In the genomic region with DNA sequence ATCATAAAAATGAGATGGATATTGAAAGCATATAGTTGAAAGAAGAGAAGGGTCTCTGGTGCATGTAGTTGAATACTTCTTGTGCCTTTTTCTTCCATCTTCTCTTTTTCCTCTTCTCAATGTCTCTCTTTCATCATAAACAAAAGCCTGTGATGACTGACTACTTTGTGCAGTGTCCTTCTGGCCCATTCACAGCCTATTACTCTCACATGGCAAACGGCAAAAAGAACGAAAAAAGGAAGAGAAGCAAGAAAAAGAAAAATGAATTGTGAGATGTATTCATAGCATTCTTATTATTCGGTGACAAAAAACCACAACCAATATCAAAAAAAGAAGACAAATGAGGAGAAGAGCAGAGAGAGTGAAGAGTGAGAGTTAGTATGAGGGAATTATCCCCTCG, we compare ENCODE assay signal across 4 worm cellular contexts.
TF ChIP-seq lines count a peak whose summit lies in the region.

No protein-coding gene starts in this region.

TF ChIP-seq in whole organism, L1 larva, 84 proteins besides CTCF, POLR2A, EP300 and RAD21:
- peak; percentile 36 for TF ChIP-seq fkh-8 (tag; optimal IDR thresholded peaks at IDR 0.05; lab: Kevin White, UChicago)
- TF ChIP-seq C04F5.9 (tag; optimal IDR thresholded peaks at IDR 0.05; lab: Kevin White, UChicago): no peak
- no peak for TF ChIP-seq ceh-8 (GFP tag; optimal IDR thresholded peaks at IDR 0.05; lab: Kevin White, UChicago)
- TF ChIP-seq dsc-1 (tag; optimal IDR thresholded peaks at IDR 0.05; lab: Kevin White, UChicago): peak; percentile 49
- TF ChIP-seq nhr-19 (GFP tag; conservative IDR thresholded peaks at IDR 0.05; lab: Robert Waterston, UW): no peak
- peak in 1 of 2 experiments; percentile 14 for TF ChIP-seq lsy-2 (tag; optimal IDR thresholded peaks at IDR 0.05; lab: Kevin White, UChicago)
- TF ChIP-seq dpl-1 (GFP tag; optimal IDR thresholded peaks at IDR 0.05; lab: Kevin White, UChicago): peak in 1 of 3 experiments; percentile 18
- no peak for TF ChIP-seq ama-1 (optimal IDR thresholded peaks at IDR 0.05; lab: Kevin White, UChicago)
- peak; percentile 57 for TF ChIP-seq lin-14 (GFP tag; optimal IDR thresholded peaks at IDR 0.05; lab: Kevin White, UChicago)

TF ChIP-seq in whole organism, L2 larva, 48 proteins besides CTCF, POLR2A, EP300 and RAD21:
- TF ChIP-seq fos-1 (tag; optimal IDR thresholded peaks at IDR 0.05; lab: Kevin White, UChicago): no peak
- TF ChIP-seq dmd-4 (tag; optimal IDR thresholded peaks at IDR 0.05; lab: Kevin White, UChicago): no peak
- no peak for TF ChIP-seq unc-55 (GFP tag; optimal IDR thresholded peaks at IDR 0.05; lab: Kevin White, UChicago)
- TF ChIP-seq crh-2 (tag; optimal IDR thresholded peaks at IDR 0.05; lab: Kevin White, UChicago): peak; percentile 7
- TF ChIP-seq nhr-129 (tag; optimal IDR thresholded peaks at IDR 0.05; lab: Kevin White, UChicago): no peak
- TF ChIP-seq elt-3 (tag; optimal IDR thresholded peaks at IDR 0.05; lab: Kevin White, UChicago): no peak
- TF ChIP-seq mbf-1 (tag; optimal IDR thresholded peaks at IDR 0.05; lab: Kevin White, UChicago): no peak
- TF ChIP-seq unc-62 (GFP tag; optimal IDR thresholded peaks at IDR 0.05; lab: Kevin White, UChicago): no peak
- TF ChIP-seq zag-1 (tag; optimal IDR thresholded peaks at IDR 0.05; lab: Kevin White, UChicago): peak; percentile 51
- no peak for TF ChIP-seq nhr-6 (tag; optimal IDR thresholded peaks at IDR 0.05; lab: Kevin White, UChicago)
- TF ChIP-seq lsy-2 (tag; optimal IDR thresholded peaks at IDR 0.05; lab: Kevin White, UChicago): peak in 1 of 2 experiments; percentile 17
- no peak for TF ChIP-seq elt-1 (tag; optimal IDR thresholded peaks at IDR 0.05; lab: Kevin White, UChicago)
- no peak for TF ChIP-seq ZK546.5 (tag; optimal IDR thresholded peaks at IDR 0.05; lab: Kevin White, UChicago)
TF ChIP-seq in whole organism, L2 larva: peak in this region for 3.

TF ChIP-seq in whole organism, L3 larva, 47 proteins besides CTCF, POLR2A, EP300 and RAD21:
- TF ChIP-seq ceh-82 (tag; optimal IDR thresholded peaks at IDR 0.05; lab: Kevin White, UChicago) (no peak), nfya-1 (tag; optimal IDR thresholded peaks at IDR 0.05; lab: Kevin White, UChicago; ENCODE audit: insufficient read depth) (peak; percentile 3), elt-3 (tag; optimal IDR thresholded peaks at IDR 0.05; lab: Kevin White, UChicago) (no peak), zag-1 (tag; optimal IDR thresholded peaks at IDR 0.05; lab: Kevin White, UChicago) (no peak), mml-1 (tag; optimal IDR thresholded peaks at IDR 0.05; lab: Kevin White, UChicago) (no peak), mdl-1 (tag; optimal IDR thresholded peaks at IDR 0.05; lab: Kevin White, UChicago) (no peak)

TF ChIP-seq in whole organism, L4 larva, 104 proteins besides CTCF, POLR2A, EP300 and RAD21:
- TF ChIP-seq hlh-30 (tag; optimal IDR thresholded peaks at IDR 0.05; lab: Kevin White, UChicago; ENCODE audit: insufficient read depth): peak; percentile 6
- no peak for TF ChIP-seq ZK546.5 (tag; optimal IDR thresholded peaks at IDR 0.05; lab: Kevin White, UChicago)
- 0 out of 2 replicates have a peak, but pooled peaks have one; percentile 8 for TF ChIP-seq hmg-1.1 (GFP tag; IDR thresholded peaks at IDR 0.05; lab: Robert Waterston, UW)
- TF ChIP-seq unc-62 (GFP tag; optimal IDR thresholded peaks at IDR 0.05 in 1 of 2; lab: Kevin White, UChicago): peak in 1 of 2 experiments; percentile 89
- no peak for TF ChIP-seq unc-62 (tag; optimal IDR thresholded peaks at IDR 0.05; lab: Kevin White, UChicago)
- TF ChIP-seq aha-1 (tag; lab: Kevin White, UChicago): peak; percentile 7
- TF ChIP-seq Y5F2A.4 (GFP tag; optimal IDR thresholded peaks at IDR 0.05; lab: Kevin White, UChicago): no peak
